Fruit fly (Drosophila melanogaster) whole organism, embryonic: ENCODE measurements around the gene CG14131.

Source experiments
- Adf1 ChIP-seq: fragments of 200-800 bp; sonication (Bioruptor generic); IDR thresholded peaks from 2 replicates; pipeline ENCODE4 v1.3.6; 2022; ENCODE audit warnings: missing biosample characterization, missing genetic modification characterization
- Blimp-1 ChIP-seq: fragments of 200-800 bp; sonication (Bioruptor generic); optimal IDR thresholded peaks from 3 replicates; lab custom pipeline; 2018; ENCODE audit warnings: missing biosample characterization, missing genetic modification characterization, mild to moderate bottlenecking, moderate library complexity, missing genetic modification reagents
- CG10654 ChIP-seq: fragments of 200-800 bp; sonication (Bioruptor generic); optimal IDR thresholded peaks from 2 replicates; lab custom pipeline; 2016; ENCODE audit warnings: missing biosample characterization, missing genetic modification characterization
- CG11695 ChIP-seq: fragments of 200-800 bp; sonication (Bioruptor generic); IDR thresholded peaks from 3 replicates; pipeline ENCODE4 v1.3.6; 2022; ENCODE audit warnings: missing biosample characterization, missing genetic modification characterization
- CG12769 ChIP-seq: fragments of 200-800 bp; sonication (Bioruptor generic); optimal IDR thresholded peaks from 2 replicates; lab custom pipeline; 2019; ENCODE audit warnings: missing biosample characterization, mild to moderate bottlenecking, missing genetic modification characterization, moderate library complexity
- CG1529 ChIP-seq: fragments of 200-800 bp; sonication (Bioruptor generic); optimal IDR thresholded peaks from 3 replicates; lab custom pipeline; 2018; ENCODE audit warnings: missing biosample characterization, missing genetic modification characterization
- CG16863 ChIP-seq: fragments of 200-800 bp; sonication (Bioruptor generic); optimal IDR thresholded peaks from 3 replicates; lab custom pipeline; 2016; ENCODE audit warnings: missing biosample characterization, missing genetic modification characterization
- CG17829 ChIP-seq: fragments of 200-800 bp; optimal IDR thresholded peaks from 2 replicates; lab custom pipeline; 2019; ENCODE audit warnings: missing biosample characterization, mild to moderate bottlenecking, missing genetic modification characterization, moderate library complexity
- CG2889 ChIP-seq: fragments of 200-800 bp; sonication (Bioruptor generic); IDR thresholded peaks from 3 replicates; pipeline ENCODE4 v1.3.6; 2022; ENCODE audit warnings: missing biosample characterization, missing genetic modification characterization
- CG30431 ChIP-seq: fragments of 200-800 bp; sonication (Bioruptor generic); optimal IDR thresholded peaks from 2 replicates; lab custom pipeline; 2017; ENCODE audit warnings: missing biosample characterization, missing genetic modification characterization
- CG31224 ChIP-seq: fragments of 200-800 bp; sonication (Bioruptor generic); IDR thresholded peaks from 2 replicates; pipeline ENCODE4 v1.3.6; 2022; ENCODE audit warnings: missing biosample characterization, missing genetic modification characterization
- CG31441 ChIP-seq: fragments of 200-800 bp; sonication (Bioruptor generic); IDR thresholded peaks from 2 replicates; pipeline ENCODE4 v1.3.6; 2022; ENCODE audit warnings: missing biosample characterization, missing genetic modification characterization
- CG34224 ChIP-seq: fragments of 200-800 bp; sonication (Bioruptor generic); IDR thresholded peaks from 3 replicates; pipeline ENCODE4 v1.3.6; 2022; ENCODE audit warnings: missing biosample characterization, missing genetic modification characterization; ENCODE audit not compliant: partially characterized antibody
- CG3726 ChIP-seq: fragments of 200-800 bp; sonication (Bioruptor generic); IDR thresholded peaks from 3 replicates; pipeline ENCODE4, ENCODE4 v1.3.6; 2022; ENCODE audit warnings: missing biosample characterization, missing genetic modification characterization
- CG5180 ChIP-seq: fragments of 200-800 bp; sonication (Bioruptor generic); optimal IDR thresholded peaks from 3 replicates; lab custom pipeline; 2017; ENCODE audit warnings: missing biosample characterization, missing genetic modification characterization, mild to moderate bottlenecking, moderate library complexity, missing genetic modification reagents
- CG6175 ChIP-seq: fragments of 200-800 bp; sonication (Bioruptor generic); IDR thresholded peaks from 3 replicates; pipeline ENCODE4 v1.3.6; 2022; ENCODE audit warnings: missing biosample characterization, missing genetic modification characterization
- CG6765 ChIP-seq: fragments of 200-800 bp; sonication (Bioruptor generic); optimal IDR thresholded peaks from 3 replicates; lab custom pipeline; 2017; ENCODE audit warnings: missing biosample characterization, mild to moderate bottlenecking, missing genetic modification characterization
- CG6813 ChIP-seq: fragments of 200-800 bp; sonication (Bioruptor generic); optimal IDR thresholded peaks from 2 replicates; lab custom pipeline; 2017; ENCODE audit warnings: missing biosample characterization, missing genetic modification characterization, mild to moderate bottlenecking, moderate library complexity, missing genetic modification reagents
- CG8765 ChIP-seq: fragments of 200-800 bp; sonication (Bioruptor generic); IDR thresholded peaks from 2 replicates; pipeline ENCODE4 v1.3.6; 2022; ENCODE audit warnings: missing biosample characterization, missing genetic modification characterization
- CG8924 ChIP-seq: fragments of 200-800 bp; optimal IDR thresholded peaks from 3 replicates; lab custom pipeline; 2019; ENCODE audit warnings: missing biosample characterization, mild to moderate bottlenecking, missing genetic modification characterization, moderate library complexity
- D ChIP-seq, 2 experiments: fragments of 200-800 bp in 1 of 2; fragments of >200 bp in 1 of 2; sonication (Bioruptor generic) in 1 of 2; optimal IDR thresholded peaks; 2 replicates in 1 of 2; 3 replicates in 1 of 2; lab custom pipeline; 2017; ENCODE audit warnings: mild to moderate bottlenecking in 1 of 2, missing biosample characterization in 1 of 2, missing genetic modification characterization in 1 of 2, missing genetic modification reagents in 1 of 2
- HHEX ChIP-seq: fragments of 200-800 bp; sonication (Bioruptor generic); optimal IDR thresholded peaks from 3 replicates; lab custom pipeline; 2017; ENCODE audit warnings: missing biosample characterization, mild to moderate bottlenecking, missing genetic modification characterization, missing genetic modification reagents
- HmgZ ChIP-seq: fragments of 200-800 bp; sonication (Bioruptor generic); optimal IDR thresholded peaks from 2 replicates; lab custom pipeline; 2018; ENCODE audit warnings: missing biosample characterization, mild to moderate bottlenecking, missing genetic modification characterization
- Hmr ChIP-seq: fragments of 200-800 bp; sonication (Bioruptor generic); optimal IDR thresholded peaks from 3 replicates; lab custom pipeline; 2017; ENCODE audit warnings: mild to moderate bottlenecking, missing biosample characterization, missing genetic modification reagents, missing genetic modification characterization
- Lim3 ChIP-seq: fragments of 200-800 bp; sonication (Bioruptor generic); IDR thresholded peaks from 2 replicates; pipeline ENCODE4 v1.3.6; 2022; ENCODE audit warnings: missing biosample characterization, missing genetic modification characterization
- MTF-1 ChIP-seq: fragments of 200-800 bp; sonication (Bioruptor generic); optimal IDR thresholded peaks from 2 replicates; lab custom pipeline; 2018; ENCODE audit warnings: missing biosample characterization, mild to moderate bottlenecking, missing genetic modification characterization, borderline replicate concordance
- Med ChIP-seq: fragments of 200-800 bp; sonication (Bioruptor generic); peaks from one replicate; lab custom pipeline; 2016; ENCODE audit warnings: missing biosample characterization, missing genetic modification characterization, mild to moderate bottlenecking, inconsistent platforms, moderate library complexity
- Meics ChIP-seq: fragments of 200-800 bp; sonication (Bioruptor generic); optimal IDR thresholded peaks from 2 replicates; lab custom pipeline; 2017; ENCODE audit warnings: missing biosample characterization, mild to moderate bottlenecking, missing genetic modification characterization
- Oaz ChIP-seq: fragments of 200-800 bp; sonication (Bioruptor generic); IDR thresholded peaks from 2 replicates; pipeline ENCODE4 v1.3.6; 2022; ENCODE audit warnings: missing biosample characterization, missing genetic modification characterization
- Pdp1 ChIP-seq, 2 experiments: fragments of 200-800 bp; sonication (Bioruptor generic); optimal IDR thresholded peaks; 3 replicates each; lab custom pipeline; 2016; ENCODE audit warnings: missing biosample characterization in 2 of 2, missing genetic modification characterization in 2 of 2, mild to moderate bottlenecking in 1 of 2, moderate library complexity in 1 of 2
- Ssrp ChIP-seq: fragments of 200-800 bp; sonication (Bioruptor generic); optimal IDR thresholded peaks from 2 replicates; lab custom pipeline; 2018; ENCODE audit warnings: missing biosample characterization, mild to moderate bottlenecking, missing genetic modification characterization, moderate library complexity
- Xbp1 ChIP-seq: fragments of 200-800 bp; sonication (Bioruptor generic); optimal IDR thresholded peaks from 3 replicates; lab custom pipeline; 2016; ENCODE audit warnings: missing biosample characterization, mild to moderate bottlenecking, missing genetic modification characterization
- amos ChIP-seq: fragments of 200-800 bp; sonication (Bioruptor generic); IDR thresholded peaks from 2 replicates; pipeline ENCODE4 v1.3.6; 2022; ENCODE audit warnings: missing biosample characterization, missing genetic modification characterization; ENCODE audit not compliant: partially characterized antibody
- aop ChIP-seq: fragments of 200-800 bp; sonication (Bioruptor generic); IDR thresholded peaks from 2 replicates; pipeline ENCODE4 v1.3.6; 2022; ENCODE audit warnings: missing biosample characterization, missing genetic modification characterization
- caup ChIP-seq: fragments of 200-800 bp; sonication (Bioruptor generic); optimal IDR thresholded peaks from 3 replicates; lab custom pipeline; 2017; ENCODE audit warnings: missing biosample characterization, mild to moderate bottlenecking, missing genetic modification characterization, moderate library complexity; ENCODE audit not compliant: severe bottlenecking
- croc ChIP-seq: fragments of 200-800 bp; sonication (Bioruptor generic); conservative IDR thresholded peaks from 3 replicates; pipeline ENCODE4 v1.3.6; 2022; ENCODE audit warnings: missing biosample characterization, missing genetic modification characterization
- cwo ChIP-seq: fragments of 200-800 bp; sonication (Bioruptor generic); optimal IDR thresholded peaks from 3 replicates; lab custom pipeline; 2017; ENCODE audit warnings: missing biosample characterization, missing genetic modification characterization, mild to moderate bottlenecking, moderate library complexity, missing genetic modification reagents
- en ChIP-seq: fragments of 200-800 bp; sonication (Bioruptor generic); optimal IDR thresholded peaks from 2 replicates; lab custom pipeline; 2016; ENCODE audit warnings: missing biosample characterization, missing genetic modification characterization
- gsb ChIP-seq: fragments of 200-800 bp; sonication (Bioruptor generic); IDR thresholded peaks from 2 replicates; pipeline ENCODE4 v1.3.6; 2022; ENCODE audit warnings: missing biosample characterization, missing genetic modification characterization
- h ChIP-seq: fragments of >200 bp; optimal IDR thresholded peaks from 2 replicates; lab custom pipeline; 2017
- inv ChIP-seq: fragments of 200-800 bp; sonication (Bioruptor generic); IDR thresholded peaks from 2 replicates; pipeline ENCODE4 v1.3.6; 2022; ENCODE audit warnings: missing biosample characterization, missing genetic modification characterization; ENCODE audit not compliant: partially characterized antibody
- ken ChIP-seq: fragments of 200-800 bp; sonication (Bioruptor generic); IDR thresholded peaks from 3 replicates; pipeline ENCODE4 v1.3.6; 2022; ENCODE audit warnings: missing biosample characterization, missing genetic modification characterization
- lab ChIP-seq: fragments of 200-800 bp; sonication (Bioruptor generic); optimal IDR thresholded peaks from 3 replicates; lab custom pipeline; 2017; ENCODE audit warnings: missing biosample characterization, missing genetic modification characterization, mild to moderate bottlenecking, moderate library complexity, missing genetic modification reagents
- mam ChIP-seq: fragments of 200-800 bp; sonication (Bioruptor generic); optimal IDR thresholded peaks from 3 replicates; lab custom pipeline; 2016; ENCODE audit warnings: missing biosample characterization, missing genetic modification characterization
- mirr ChIP-seq: fragments of 200-800 bp; sonication (Bioruptor generic); optimal IDR thresholded peaks from 3 replicates; lab custom pipeline; 2018; ENCODE audit warnings: missing biosample characterization, mild to moderate bottlenecking, missing genetic modification characterization
- p53 ChIP-seq: fragments of 200-800 bp; sonication (Bioruptor generic); optimal IDR thresholded peaks from 2 replicates; lab custom pipeline; 2016; ENCODE audit warnings: missing biosample characterization, missing genetic modification characterization
- sd ChIP-seq: fragments of 200-800 bp; sonication (Bioruptor generic); optimal IDR thresholded peaks from 3 replicates; lab custom pipeline; 2018; ENCODE audit warnings: missing biosample characterization, mild to moderate bottlenecking, missing genetic modification characterization, moderate library complexity
- sim ChIP-seq: fragments of 200-800 bp; sonication (Bioruptor generic); IDR thresholded peaks from 2 replicates; pipeline ENCODE4 v1.3.6; 2022; ENCODE audit warnings: missing biosample characterization, missing genetic modification characterization
- stc ChIP-seq: fragments of 200-800 bp; sonication (Bioruptor generic); IDR thresholded peaks from 2 replicates; pipeline ENCODE4 v1.3.6; 2022; ENCODE audit warnings: missing biosample characterization, missing genetic modification characterization
- yki ChIP-seq: fragments of >200 bp; optimal IDR thresholded peaks from 3 replicates; lab custom pipeline; 2018

Gene CG14131

dm6 chr3L:11772608-11773017 lies 4.3 kb upstream of the CG14131 start (continued):
- TF ChIP-seq mirr (peak; percentile 99), p53 (GFP tag; lab: Kevin White, UChicago) (no peak), CG11695 (GFP tag; lab: Robert Waterston, UW) (0 out of 3 replicates have a peak, but pooled peaks have one; percentile 16), CG10654 (GFP tag; lab: Kevin White, UChicago) (no peak), MTF-1 (GFP tag; lab: Kevin White, UChicago) (no peak), Hmr (GFP tag; lab: Kevin White, UChicago) (peak; percentile 35), HmgZ (peak; percentile 64), Lim3 (GFP tag; lab: Robert Waterston, UW) (0 out of 2 replicates have a peak, but pooled peaks have one; percentile 38), CG30431 (GFP tag; lab: Kevin White, UChicago) (no peak), stc (0 out of 2 replicates have a peak, but pooled peaks have one; percentile 12), CG31441 (GFP tag; lab: Robert Waterston, UW) (no peak), yki (lab: Kevin White, UChicago) (no peak), CG8765 (GFP tag; lab: Robert Waterston, UW) (no peak), CG34224 (GFP tag; lab: Robert Waterston, UW) (0 out of 3 replicates have a peak, but pooled peaks have one; percentile 13), CG6175 (GFP tag; lab: Robert Waterston, UW) (peak; percentile 97), CG16863 (no peak), aop (GFP tag; lab: Robert Waterston, UW) (no peak), CG3726 (no peak), Blimp-1 (no peak), amos (GFP tag; lab: Robert Waterston, UW) (0 out of 2 replicates have a peak, but pooled peaks have one; percentile 6), CG2889 (GFP tag; lab: Robert Waterston, UW) (no peak), inv (GFP tag; lab: Robert Waterston, UW) (peak; percentile 22; the same call in 1 of the 2 replicates), sd (tag; lab: Kevin White, UChicago) (peak; percentile 78), Adf1 (GFP tag; lab: Robert Waterston, UW) (peak; percentile 44; the same call in 1 of the 2 replicates), CG17829 (tag; lab: Kevin White, UChicago) (no peak), Oaz (no peak), en (GFP tag; lab: Kevin White, UChicago) (no peak), caup (GFP tag; lab: Kevin White, UChicago) (peak; percentile 57), h (lab: Kevin White, UChicago) (no peak), CG1529 (GFP tag; lab: Kevin White, UChicago) (no peak), Med (GFP tag; lab: Kevin White, UChicago) (peak; percentile 88), Ssrp (tag; lab: Kevin White, UChicago) (no peak), Xbp1 (GFP tag; lab: Kevin White, UChicago) (no peak), HHEX (no peak), CG31224 (GFP tag; lab: Robert Waterston, UW) (no peak), CG12769 (tag; lab: Kevin White, UChicago) (peak; percentile 51), mam (no peak), cwo (peak; percentile 25), Meics (GFP tag; lab: Kevin White, UChicago) (no peak), sim (GFP tag; lab: Robert Waterston, UW) (no peak), CG8924 (no peak), gsb (GFP tag; lab: Robert Waterston, UW) (no peak), CG6765 (GFP tag; lab: Kevin White, UChicago) (peak; percentile 26), lab (GFP tag; lab: Kevin White, UChicago) (peak; percentile 85), D (optimal IDR thresholded peaks at IDR 0.05; lab: Kevin White, UChicago) (no peak), D (GFP tag; optimal IDR thresholded peaks at IDR 0.05; lab: Kevin White, UChicago) (no peak), croc (GFP tag; lab: Robert Waterston, UW) (no peak), CG6813 (peak; percentile 46), ken (GFP tag; lab: Robert Waterston, UW) (no peak), CG5180 (no peak), Pdp1 (GFP tag; optimal IDR thresholded peaks at IDR 0.05; lab: Kevin White, UChicago) (peak in 1 of 2 experiments; percentile 60)
